Worm (Caenorhabditis elegans): Measurements from ENCODE around the gene F41E6.7.

DNA sequence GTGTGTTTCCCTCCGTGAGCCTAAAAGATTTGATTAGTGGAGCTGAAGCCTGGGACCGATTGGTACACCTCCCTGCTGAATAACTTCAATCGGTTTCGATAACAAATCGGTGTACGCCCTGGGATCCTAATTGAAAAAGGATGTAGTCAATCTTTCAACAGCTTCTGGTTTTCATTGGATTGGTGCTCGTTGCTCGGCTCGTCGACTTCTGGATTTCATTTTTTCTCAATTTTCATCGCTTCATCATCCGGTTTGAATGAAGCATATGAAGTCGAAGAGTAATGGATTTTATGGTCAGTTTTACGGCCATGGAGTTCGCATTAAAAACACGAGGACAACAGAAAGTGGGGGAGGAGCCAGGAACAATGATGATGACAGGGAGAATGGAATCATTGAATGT, 43.1 kb downstream of the F41E6.7 start:
- TF ChIP-seq fkh-10 (GFP tag; optimal IDR thresholded peaks at IDR 0.05) (no peak), dve-1 (tag; optimal IDR thresholded peaks at IDR 0.05) (no peak), tbx-7 (tag; optimal IDR thresholded peaks at IDR 0.05) (no peak), Y22D7AL.16 (tag; optimal IDR thresholded peaks at IDR 0.05) (no peak), K02D7.2 (tag; optimal IDR thresholded peaks at IDR 0.05) (no peak), hlh-30 (tag; optimal IDR thresholded peaks at IDR 0.05; ENCODE audit: insufficient read depth) (no peak), elt-4 (tag; optimal IDR thresholded peaks at IDR 0.05) (no peak), ceh-19 (GFP tag; optimal IDR thresholded peaks at IDR 0.05) (no peak), lin-11 (tag; optimal IDR thresholded peaks at IDR 0.05) (no peak), pha-4 (tag; optimal IDR thresholded peaks at IDR 0.05) (no peak), unc-55 (GFP tag; optimal IDR thresholded peaks at IDR 0.05) (no peak), unc-42 (tag; optimal IDR thresholded peaks at IDR 0.05) (peak; percentile 24), ceh-18 (tag; optimal IDR thresholded peaks at IDR 0.05) (no peak), pros-1 (tag; optimal IDR thresholded peaks at IDR 0.05) (no peak)

Measured in whole organism, late embryonic.